Worm (Caenorhabditis elegans) whole organism, young adult: ENCODE data around the gene srbc-79.

Source experiments
- B0035.1 ChIP-seq: sonication (generic microtip); optimal IDR thresholded peaks from 2 replicates; lab custom pipeline; 2016; ENCODE audit warnings: missing genetic modification characterization, mild to moderate bottlenecking, missing compliant biosample characterization, missing genotype, missing genetic modification reagents
- B0261.1 ChIP-seq: sonication (generic microtip); optimal IDR thresholded peaks from 2 replicates; lab custom pipeline; 2016; ENCODE audit warnings: mild to moderate bottlenecking, missing genetic modification characterization, moderate library complexity, missing compliant biosample characterization
- D2030.7 ChIP-seq: fragments of 200-800 bp; sonication (Bioruptor generic); IDR thresholded peaks from 2 replicates; pipeline ENCODE4 v1.3.6; 2022; ENCODE audit warnings: missing genetic modification reagents, missing genetic modification characterization, missing compliant biosample characterization
- F23B12.7 ChIP-seq: sonication (generic microtip); optimal IDR thresholded peaks from 2 replicates; lab custom pipeline; 2017; ENCODE audit warnings: missing genetic modification characterization, mild to moderate bottlenecking, missing compliant biosample characterization, antibody characterized with exemption, moderate library complexity; ENCODE audit not compliant: insufficient read depth
- F33H1.4 ChIP-seq: fragments of 200-800 bp; sonication (Bioruptor generic); IDR thresholded peaks from 2 replicates; pipeline ENCODE4 v1.3.6; 2022; ENCODE audit warnings: missing genetic modification reagents, missing genetic modification characterization, missing compliant biosample characterization
- F37B4.10 ChIP-seq: fragments of 200-800 bp; sonication (Bioruptor generic); IDR thresholded peaks from 2 replicates; pipeline ENCODE4 v1.3.6; 2022; ENCODE audit warnings: missing genetic modification characterization, missing compliant biosample characterization
- F52B5.7 ChIP-seq: sonication (generic microtip); optimal IDR thresholded peaks from 2 replicates; lab custom pipeline; 2016; ENCODE audit warnings: mild to moderate bottlenecking, missing genetic modification characterization, missing compliant biosample characterization
- K11D2.4 ChIP-seq: fragments of 200-800 bp; sonication (Bioruptor generic); IDR thresholded peaks from 2 replicates; pipeline ENCODE4 v1.3.6; 2022; ENCODE audit warnings: missing genetic modification reagents, missing genetic modification characterization, missing compliant biosample characterization
- T26A5.8 ChIP-seq: sonication (generic microtip); optimal IDR thresholded peaks from 2 replicates; lab custom pipeline; 2016; ENCODE audit warnings: missing genetic modification characterization, missing compliant biosample characterization
- Y53F4B.3 ChIP-seq: fragments of 200-800 bp; sonication (Bioruptor generic); IDR thresholded peaks from 2 replicates; pipeline ENCODE4 v1.3.6; 2022; ENCODE audit warnings: missing genetic modification reagents, missing genetic modification characterization, missing compliant biosample characterization
- Y79H2A.3 ChIP-seq: fragments of 200-800 bp; sonication (Bioruptor generic); conservative IDR thresholded peaks from 2 replicates; pipeline ENCODE4 v1.3.6; 2022; ENCODE audit warnings: missing genetic modification reagents, missing genetic modification characterization, missing compliant biosample characterization
- Y95B8A.8 ChIP-seq: fragments of 200-800 bp; sonication (Bioruptor generic); IDR thresholded peaks from 2 replicates; pipeline ENCODE4 v1.3.6; 2022; ENCODE audit warnings: missing genetic modification reagents, missing genetic modification characterization, missing compliant biosample characterization
- ZK185.1 ChIP-seq: sonication (generic microtip); optimal IDR thresholded peaks from 2 replicates; lab custom pipeline; 2016; ENCODE audit warnings: mild to moderate bottlenecking, missing genetic modification characterization, missing compliant biosample characterization; ENCODE audit not compliant: poor library complexity, severe bottlenecking
- aptf-3 ChIP-seq: fragments of 200-800 bp; sonication (Bioruptor generic); IDR thresholded peaks from 2 replicates; pipeline ENCODE4 v1.3.6; 2022; ENCODE audit warnings: missing genetic modification characterization, missing compliant biosample characterization
- atf-7 ChIP-seq: sonication (generic microtip); optimal IDR thresholded peaks from 2 replicates; lab custom pipeline; 2017; ENCODE audit warnings: mild to moderate bottlenecking, missing genetic modification characterization, missing compliant biosample characterization
- attf-6 ChIP-seq: fragments of 200-800 bp; sonication (Bioruptor generic); IDR thresholded peaks from 2 replicates; pipeline ENCODE4 v1.3.6; 2022; ENCODE audit warnings: missing genetic modification reagents, missing genetic modification characterization, missing compliant biosample characterization
- bed-1 ChIP-seq: fragments of 200-800 bp; sonication (Bioruptor generic); IDR thresholded peaks from 2 replicates; pipeline ENCODE4 v1.3.6; 2022; ENCODE audit warnings: missing genetic modification reagents, missing genetic modification characterization, missing compliant biosample characterization
- ceh-100 ChIP-seq: fragments of 200-800 bp; sonication (Bioruptor generic); IDR thresholded peaks from 2 replicates; pipeline ENCODE4 v1.3.6; 2022; ENCODE audit warnings: missing genetic modification reagents, missing genetic modification characterization, missing compliant biosample characterization
- ceh-40 ChIP-seq: fragments of 200-800 bp; sonication (Bioruptor generic); IDR thresholded peaks from 2 replicates; pipeline ENCODE4 v1.3.6; 2022; ENCODE audit warnings: missing genetic modification characterization, missing compliant biosample characterization
- die-1 ChIP-seq: sonication (generic microtip); optimal IDR thresholded peaks from 2 replicates; lab custom pipeline; 2016; ENCODE audit warnings: missing genotype, mild to moderate bottlenecking, missing genetic modification characterization, missing compliant biosample characterization
- ekl-4 ChIP-seq: fragments of 200-800 bp; sonication (Bioruptor generic); IDR thresholded peaks from 2 replicates; pipeline ENCODE4 v1.3.6; 2022; ENCODE audit warnings: missing genetic modification reagents, missing genetic modification characterization, missing compliant biosample characterization
- ets-4 ChIP-seq: fragments of 200-800 bp; sonication (Bioruptor generic); optimal IDR thresholded peaks from 2 replicates; lab custom pipeline; 2018; ENCODE audit warnings: mild to moderate bottlenecking, missing genetic modification characterization, missing compliant biosample characterization
- fkh-3 ChIP-seq: sonication (generic microtip); optimal IDR thresholded peaks from 2 replicates; lab custom pipeline; 2016; ENCODE audit warnings: mild to moderate bottlenecking, missing genetic modification characterization, missing compliant biosample characterization
- gei-17 ChIP-seq: fragments of 200-800 bp; sonication (Bioruptor generic); optimal IDR thresholded peaks from 2 replicates; lab custom pipeline; 2018; ENCODE audit warnings: mild to moderate bottlenecking, missing genetic modification characterization, missing compliant biosample characterization
- him-1 ChIP-seq: sonication (generic microtip); optimal IDR thresholded peaks from 2 replicates; lab custom pipeline; 2016; ENCODE audit warnings: missing genotype, missing genetic modification reagents, missing genetic modification characterization, missing compliant biosample characterization
- hlh-12 ChIP-seq: sonication (generic microtip); optimal IDR thresholded peaks from 2 replicates; lab custom pipeline; 2016; ENCODE audit warnings: missing genetic modification characterization, missing compliant biosample characterization
- lag-1 ChIP-seq: fragments of 200-800 bp; sonication (Bioruptor generic); IDR thresholded peaks from 2 replicates; pipeline ENCODE4 v1.3.6; 2022; ENCODE audit warnings: missing genetic modification reagents, missing genetic modification characterization, missing compliant biosample characterization
- let-607 ChIP-seq, 2 experiments: fragments of 200-800 bp in 1 of 2; sonication (Bioruptor generic) in 1 of 2; sonication (generic microtip) in 1 of 2; optimal IDR thresholded peaks; 2 replicates each; lab custom pipeline; 2016 to 2018; ENCODE audit warnings: mild to moderate bottlenecking in 2 of 2, missing compliant biosample characterization in 2 of 2, missing genetic modification characterization in 2 of 2, moderate library complexity in 2 of 2, missing genotype in 1 of 2
- lir-1 ChIP-seq: fragments of 200-800 bp; sonication (Bioruptor generic); conservative IDR thresholded peaks from 2 replicates; pipeline ENCODE4 v1.3.6; 2022; ENCODE audit warnings: missing genetic modification reagents, missing genetic modification characterization, missing compliant biosample characterization
- madf-3 ChIP-seq: fragments of 200-800 bp; sonication (Bioruptor generic); IDR thresholded peaks from 2 replicates; pipeline ENCODE4 v1.3.6; 2022; ENCODE audit warnings: missing genetic modification reagents, missing genetic modification characterization, missing compliant biosample characterization
- madf-6 ChIP-seq: fragments of 200-800 bp; sonication (Bioruptor generic); IDR thresholded peaks from 2 replicates; pipeline ENCODE4 v1.3.6; 2022; ENCODE audit warnings: missing genetic modification reagents, missing genetic modification characterization, missing compliant biosample characterization
- mel-28 ChIP-seq: sonication (generic microtip); optimal IDR thresholded peaks from 2 replicates; lab custom pipeline; 2016; ENCODE audit warnings: borderline replicate concordance, mild to moderate bottlenecking, missing genetic modification characterization, missing compliant biosample characterization
- mes-4 ChIP-seq: sonication (generic microtip); optimal IDR thresholded peaks from 2 replicates; lab custom pipeline; 2016; ENCODE audit warnings: missing genotype, missing genetic modification characterization, missing compliant biosample characterization
- mxl-1 ChIP-seq: sonication (generic microtip); optimal IDR thresholded peaks from 2 replicates; lab custom pipeline; 2016; ENCODE audit warnings: missing genetic modification characterization, missing compliant biosample characterization
- nfya-2 ChIP-seq: fragments of 200-800 bp; sonication (Bioruptor generic); IDR thresholded peaks from 2 replicates; pipeline ENCODE4 v1.3.6; 2022; ENCODE audit warnings: missing genetic modification reagents, missing genetic modification characterization, missing compliant biosample characterization
- nfyb-1 ChIP-seq: fragments of 200-800 bp; sonication (Bioruptor generic); IDR thresholded peaks from 2 replicates; pipeline ENCODE4 v1.3.6; 2022; ENCODE audit warnings: missing genetic modification reagents, missing genetic modification characterization, missing compliant biosample characterization
- nhr-179 ChIP-seq: sonication (generic microtip); optimal IDR thresholded peaks from 2 replicates; lab custom pipeline; 2016; ENCODE audit warnings: mild to moderate bottlenecking, missing genetic modification characterization, missing compliant biosample characterization
- nhr-80 ChIP-seq: sonication (generic microtip); optimal IDR thresholded peaks from 2 replicates; lab custom pipeline; 2016; ENCODE audit warnings: missing genetic modification characterization, missing compliant biosample characterization
- nhr-90 ChIP-seq: sonication (generic microtip); optimal IDR thresholded peaks from 2 replicates; lab custom pipeline; 2016; ENCODE audit warnings: missing genotype, mild to moderate bottlenecking, missing genetic modification characterization, missing compliant biosample characterization
- pha-4 ChIP-seq: fragments of 150-350 bp; sonication (generic microtip); optimal IDR thresholded peaks from 2 replicates; lab custom pipeline; 2014; ENCODE audit warnings: missing biosample characterization, missing genetic modification reagents, missing genetic modification characterization
- snpc-3.4 ChIP-seq: sonication (generic microtip); optimal IDR thresholded peaks from 2 replicates; lab custom pipeline; 2017; ENCODE audit warnings: missing genetic modification characterization, mild to moderate bottlenecking, missing compliant biosample characterization, antibody characterized with exemption, moderate library complexity, missing genotype, missing genetic modification reagents
- snpc-4 ChIP-seq, 5 experiments: fragments of 150-350 bp in 1 of 5; sonication (generic microtip) in 4 of 5; optimal IDR thresholded peaks; 2 replicates each; lab custom pipeline; 2014 to 2018; ENCODE audit warnings: missing genetic modification characterization in 5 of 5, missing biosample characterization in 3 of 5, antibody characterized with exemption in 2 of 5, mild to moderate bottlenecking in 2 of 5, missing compliant biosample characterization in 2 of 5, missing genotype in 2 of 5, moderate library complexity in 2 of 5, missing genetic modification reagents in 1 of 5
- tbp1 ChIP-seq: fragments of 200-800 bp; sonication (Bioruptor generic); optimal IDR thresholded peaks from 2 replicates; lab custom pipeline; 2018; ENCODE audit warnings: mild to moderate bottlenecking, missing genetic modification characterization, missing compliant biosample characterization
- tlf-1 ChIP-seq: fragments of 200-800 bp; sonication (Bioruptor generic); optimal IDR thresholded peaks from 2 replicates; lab custom pipeline; 2018; ENCODE audit warnings: mild to moderate bottlenecking, missing genetic modification characterization, missing compliant biosample characterization
- unc-130 ChIP-seq: sonication (generic microtip); optimal IDR thresholded peaks from 2 replicates; lab custom pipeline; 2016; ENCODE audit warnings: missing genetic modification reagents, missing genetic modification characterization, missing compliant biosample characterization
- unc-62 ChIP-seq: fragments of 150-350 bp; optimal IDR thresholded peaks from 2 replicates; lab custom pipeline; 2014; ENCODE audit warnings: missing biosample characterization, missing genetic modification reagents, missing genetic modification characterization

srbc-79 gene

DNA sequence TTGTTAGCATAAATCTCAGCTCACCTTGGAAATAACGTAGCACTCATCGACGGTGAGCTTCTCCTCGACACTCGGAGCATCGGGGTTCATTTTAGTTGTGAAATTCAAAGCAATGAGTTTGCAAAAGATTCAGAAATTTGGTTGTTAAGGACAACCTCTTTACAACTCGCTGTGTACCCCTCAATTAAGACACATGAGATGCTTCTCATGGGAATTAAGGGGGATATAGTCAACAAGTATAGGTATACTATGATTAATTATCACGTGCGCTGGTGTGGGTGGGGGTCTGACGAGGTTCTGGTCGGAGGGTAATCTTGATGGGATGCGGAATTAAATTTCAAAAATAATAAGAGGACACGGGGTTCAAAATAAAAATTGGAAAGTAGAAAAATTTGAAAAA, 8.1 kb upstream of the srbc-79 start, which contains the start of gene dct-14:
Gene dct-14, minus strand, starts transcription at position 101 of the 400 bp plus-strand sequence.
- TF ChIP-seq mel-28 (tag; lab: Kevin White, UChicago) (no peak), lir-1 (no peak), unc-130 (GFP tag; lab: Kevin White, UChicago) (no peak), F37B4.10 (GFP tag; lab: Robert Waterston, UW) (no peak), ZK185.1 (tag; lab: Kevin White, UChicago) (no peak), snpc-3.4 (no peak), atf-7 (no peak), snpc-4 (GFP tag; optimal IDR thresholded peaks at IDR 0.05; lab: Kevin White, UChicago) (no peak), snpc-4 (tag; optimal IDR thresholded peaks at IDR 0.05; lab: Kevin White, UChicago) (no peak), nfyb-1 (GFP tag; lab: Robert Waterston, UW) (no peak), tlf-1 (GFP tag; lab: Kevin White, UChicago) (no peak), nhr-90 (tag; lab: Kevin White, UChicago) (no peak), mxl-1 (tag; lab: Kevin White, UChicago) (no peak), K11D2.4 (GFP tag; lab: Robert Waterston, UW) (no peak), Y95B8A.8 (GFP tag; lab: Robert Waterston, UW) (no peak), B0261.1 (tag; lab: Kevin White, UChicago) (no peak), nfya-2 (no peak), unc-62 (GFP tag; lab: Kevin White, UChicago) (no peak), fkh-3 (no peak)
- TF ChIP-seq, all 124 proteins: peak for 0

DNA sequence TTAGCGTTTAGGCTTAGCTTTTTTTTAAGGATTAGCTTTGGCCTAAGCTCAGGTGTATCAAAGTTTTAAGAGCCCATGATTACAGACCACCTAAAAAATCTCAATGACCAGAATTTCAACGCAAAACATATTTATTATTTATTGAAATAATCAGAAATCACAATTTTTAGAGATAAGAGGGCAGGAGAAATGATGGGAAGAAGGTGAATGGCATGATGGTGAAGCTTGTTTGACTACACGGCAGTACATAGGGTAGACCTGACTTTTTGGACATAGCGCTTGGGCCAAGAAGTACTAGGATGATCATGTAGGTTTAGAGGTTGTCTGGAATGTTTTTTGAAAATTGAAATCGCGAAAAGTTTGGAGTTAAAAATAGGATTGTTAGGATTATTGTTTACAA, 7.4 kb upstream of the srbc-79 start:
- TF ChIP-seq K11D2.4 (GFP tag; lab: Robert Waterston, UW) = no peak
- no peak for TF ChIP-seq B0035.1 (tag; lab: Kevin White, UChicago)
- no peak for TF ChIP-seq mes-4
- peak in 1 of 2 experiments; percentile 12 for TF ChIP-seq let-607 (tag; optimal IDR thresholded peaks at IDR 0.05; lab: Kevin White, UChicago)
- no peak for TF ChIP-seq pha-4 (tag; lab: Kevin White, UChicago)
- TF ChIP-seq nhr-80 (tag; lab: Kevin White, UChicago) = peak; percentile 23
- TF ChIP-seq, all 124 proteins: peak for 2

- TF ChIP-seq gei-17 (no peak), bed-1 (GFP tag; lab: Robert Waterston, UW) (no peak), T26A5.8 (tag; lab: Kevin White, UChicago) (no peak), madf-6 (no peak), F52B5.7 (no peak), Y53F4B.3 (GFP tag; lab: Robert Waterston, UW) (no peak), F33H1.4 (GFP tag; lab: Robert Waterston, UW) (no peak), fkh-3 (no peak), hlh-12 (tag; lab: Kevin White, UChicago) (no peak), ekl-4 (GFP tag; lab: Robert Waterston, UW) (0 out of 2 replicates have a peak, but pooled peaks have one; percentile 36), attf-6 (no peak), him-1 (no peak), tbp1 (peak; percentile 41), Y79H2A.3 (GFP tag; lab: Robert Waterston, UW) (no peak), aptf-3 (GFP tag; lab: Robert Waterston, UW) (no peak), lag-1 (GFP tag; lab: Robert Waterston, UW) (no peak), nhr-179 (no peak), ets-4 (GFP tag; lab: Kevin White, UChicago) (no peak), lir-1 (no peak), nhr-90 (tag; lab: Kevin White, UChicago) (peak; percentile 44), ceh-40 (GFP tag; lab: Robert Waterston, UW) (no peak), D2030.7 (GFP tag; lab: Robert Waterston, UW) (no peak), madf-3 (GFP tag; lab: Robert Waterston, UW) (no peak), nhr-80 (tag; lab: Kevin White, UChicago) (peak; percentile 96), F23B12.7 (tag; lab: Kevin White, UChicago) (no peak), die-1 (tag; lab: Kevin White, UChicago) (no peak), ceh-100 (no peak)
Measured at ce11 chrV:20498980-20499379, 6.7 kb upstream of the srbc-79 start, which contains the start of gene dct-16. Gene dct-16 (minus strand): TSS chrV:20499057.
